Worm (Caenorhabditis elegans) whole organism, late embryonic: ENCODE measurements around the gene srh-10.

Experiments
- C08G9.2 ChIP-seq: sonication (generic microtip); optimal IDR thresholded peaks from 2 replicates; lab custom pipeline; 2016; ENCODE audit warnings: mild to moderate bottlenecking, missing genetic modification characterization, moderate library complexity, missing compliant biosample characterization
- C38D4.7 ChIP-seq: fragments of 200-800 bp; sonication (Bioruptor generic); optimal IDR thresholded peaks from 2 replicates; lab custom pipeline; 2018; ENCODE audit warnings: mild to moderate bottlenecking, missing genetic modification characterization, moderate library complexity, missing compliant biosample characterization
- F13H6.1 ChIP-seq: sonication (generic microtip); optimal IDR thresholded peaks from 2 replicates; lab custom pipeline; 2016; ENCODE audit warnings: missing genetic modification characterization, missing compliant biosample characterization
- K02D7.2 ChIP-seq: sonication (generic microtip); optimal IDR thresholded peaks from 2 replicates; lab custom pipeline; 2017; ENCODE audit warnings: mild to moderate bottlenecking, missing genetic modification characterization, missing compliant biosample characterization
- K09A11.1 ChIP-seq: sonication (generic microtip); optimal IDR thresholded peaks from 2 replicates; lab custom pipeline; 2017; ENCODE audit warnings: antibody characterized with exemption, mild to moderate bottlenecking, missing genetic modification characterization, missing compliant biosample characterization; ENCODE audit not compliant: insufficient read depth
- T23F11.4 ChIP-seq: fragments of 200-800 bp; sonication (Bioruptor generic); optimal IDR thresholded peaks from 2 replicates; lab custom pipeline; 2018; ENCODE audit warnings: mild to moderate bottlenecking, missing genetic modification characterization, missing compliant biosample characterization
- Y22D7AL.16 ChIP-seq: sonication (generic microtip); optimal IDR thresholded peaks from 2 replicates; lab custom pipeline; 2016; ENCODE audit warnings: missing genetic modification characterization, missing compliant biosample characterization
- ahr-1 ChIP-seq: sonication (generic microtip); optimal IDR thresholded peaks from 2 replicates; lab custom pipeline; 2016; ENCODE audit warnings: missing genetic modification characterization, missing compliant biosample characterization
- ama-1 ChIP-seq: fragments of 150-350 bp; optimal IDR thresholded peaks from 2 replicates; lab custom pipeline; 2014
- ceh-14 ChIP-seq: sonication (generic microtip); optimal IDR thresholded peaks from 2 replicates; lab custom pipeline; 2016; ENCODE audit warnings: missing genotype, missing genetic modification characterization, missing compliant biosample characterization
- ceh-18 ChIP-seq: sonication (generic microtip); optimal IDR thresholded peaks from 2 replicates; lab custom pipeline; 2016; ENCODE audit warnings: missing genetic modification characterization, missing compliant biosample characterization
- ceh-2 ChIP-seq: sonication (generic microtip); optimal IDR thresholded peaks from 2 replicates; lab custom pipeline; 2016; ENCODE audit warnings: missing genotype, missing genetic modification characterization, missing compliant biosample characterization
- ceh-30 ChIP-seq: fragments of 150-350 bp; optimal IDR thresholded peaks from 2 replicates; lab custom pipeline; 2014; ENCODE audit warnings: missing biosample characterization, missing genetic modification characterization
- ceh-31 ChIP-seq: sonication (generic microtip); optimal IDR thresholded peaks from 2 replicates; lab custom pipeline; 2016; ENCODE audit warnings: missing genetic modification characterization, missing compliant biosample characterization
- ceh-34 ChIP-seq: sonication (generic microtip); optimal IDR thresholded peaks from 2 replicates; lab custom pipeline; 2016; ENCODE audit warnings: mild to moderate bottlenecking, missing genetic modification characterization, missing compliant biosample characterization
- ceh-45 ChIP-seq: fragments of 200-800 bp; sonication (Bioruptor generic); IDR thresholded peaks from 2 replicates; pipeline ENCODE4 v1.3.6; 2022; ENCODE audit warnings: missing genetic modification reagents, missing genetic modification characterization, missing compliant biosample characterization
- ceh-48 ChIP-seq: sonication (generic microtip); optimal IDR thresholded peaks from 2 replicates; lab custom pipeline; 2016; ENCODE audit warnings: missing genetic modification characterization, inconsistent platforms, missing compliant biosample characterization
- ceh-9 ChIP-seq: sonication (generic microtip); optimal IDR thresholded peaks from 2 replicates; lab custom pipeline; 2016; ENCODE audit warnings: mild to moderate bottlenecking, missing genetic modification characterization, inconsistent platforms, missing compliant biosample characterization
- dmd-4 ChIP-seq: sonication (generic microtip); optimal IDR thresholded peaks from 2 replicates; lab custom pipeline; 2016; ENCODE audit warnings: borderline replicate concordance, missing genetic modification characterization, missing compliant biosample characterization
- dve-1 ChIP-seq: sonication (generic microtip); optimal IDR thresholded peaks from 2 replicates; lab custom pipeline; 2017; ENCODE audit warnings: antibody characterized with exemption, mild to moderate bottlenecking, missing genetic modification characterization, missing compliant biosample characterization
- elt-2 ChIP-seq: sonication (generic microtip); optimal IDR thresholded peaks from 2 replicates; lab custom pipeline; 2016; ENCODE audit warnings: missing genetic modification reagents, missing genetic modification characterization, missing compliant biosample characterization
- elt-4 ChIP-seq: sonication (generic microtip); optimal IDR thresholded peaks from 2 replicates; lab custom pipeline; 2016; ENCODE audit warnings: missing genetic modification characterization, missing compliant biosample characterization
- ets-4 ChIP-seq: sonication (generic microtip); optimal IDR thresholded peaks from 2 replicates; lab custom pipeline; 2016; ENCODE audit warnings: missing genetic modification characterization, missing compliant biosample characterization
- eyg-1 ChIP-seq: sonication (generic microtip); optimal IDR thresholded peaks from 2 replicates; lab custom pipeline; 2016; ENCODE audit warnings: missing genotype, missing genetic modification characterization, missing compliant biosample characterization
- fkh-6 ChIP-seq: sonication (generic microtip); optimal IDR thresholded peaks from 2 replicates; lab custom pipeline; 2016; ENCODE audit warnings: missing genetic modification characterization, missing compliant biosample characterization
- gmeb-2 ChIP-seq: sonication (generic microtip); optimal IDR thresholded peaks from 2 replicates; lab custom pipeline; 2016; ENCODE audit warnings: missing genetic modification characterization, inconsistent platforms, missing compliant biosample characterization
- hlh-13 ChIP-seq: fragments of 200-800 bp; sonication (Bioruptor generic); optimal IDR thresholded peaks from 2 replicates; lab custom pipeline; 2018; ENCODE audit warnings: mild to moderate bottlenecking, missing genetic modification characterization, missing compliant biosample characterization
- hlh-30 ChIP-seq: sonication (generic microtip); optimal IDR thresholded peaks from 2 replicates; lab custom pipeline; 2017; ENCODE audit warnings: antibody characterized with exemption, missing genetic modification characterization, missing compliant biosample characterization; ENCODE audit not compliant: insufficient read depth
- hlh-6 ChIP-seq: sonication (generic microtip); optimal IDR thresholded peaks from 2 replicates; lab custom pipeline; 2016; ENCODE audit warnings: missing genotype, missing genetic modification characterization, missing compliant biosample characterization
- lin-11 ChIP-seq: fragments of 200-800 bp; sonication (Bioruptor generic); optimal IDR thresholded peaks from 2 replicates; lab custom pipeline; 2018; ENCODE audit warnings: mild to moderate bottlenecking, missing genetic modification characterization, missing compliant biosample characterization
- madf-2 ChIP-seq: sonication (generic microtip); optimal IDR thresholded peaks from 2 replicates; lab custom pipeline; 2017; ENCODE audit warnings: missing genetic modification characterization, missing compliant biosample characterization
- nfya-1 ChIP-seq: sonication (generic microtip); optimal IDR thresholded peaks from 2 replicates; lab custom pipeline; 2017; ENCODE audit warnings: missing genetic modification characterization, mild to moderate bottlenecking, missing compliant biosample characterization, antibody characterized with exemption, moderate library complexity
- nhr-11 ChIP-seq: fragments of 150-350 bp; optimal IDR thresholded peaks from 2 replicates; lab custom pipeline; 2014; ENCODE audit warnings: missing biosample characterization, missing genetic modification characterization
- nhr-232 ChIP-seq: sonication (generic microtip); optimal IDR thresholded peaks from 2 replicates; lab custom pipeline; 2016; ENCODE audit warnings: missing genetic modification characterization, missing compliant biosample characterization
- odd-2 ChIP-seq: sonication (generic microtip); optimal IDR thresholded peaks from 2 replicates; lab custom pipeline; 2017; ENCODE audit warnings: antibody characterized with exemption, mild to moderate bottlenecking, missing genetic modification characterization, missing compliant biosample characterization
- pag-3 ChIP-seq: sonication (generic microtip); optimal IDR thresholded peaks from 2 replicates; lab custom pipeline; 2016; ENCODE audit warnings: missing compliant biosample characterization, missing genetic modification characterization, borderline replicate concordance
- pat-9 ChIP-seq: fragments of 200-800 bp; sonication (Bioruptor generic); optimal IDR thresholded peaks from 2 replicates; lab custom pipeline; 2018; ENCODE audit warnings: mild to moderate bottlenecking, missing genetic modification characterization, moderate library complexity, missing compliant biosample characterization
- pax-1 ChIP-seq: fragments of 150-350 bp; optimal IDR thresholded peaks from 2 replicates; lab custom pipeline; 2014; ENCODE audit warnings: missing biosample characterization, missing genetic modification characterization
- pha-4 ChIP-seq: fragments of 150-350 bp; optimal IDR thresholded peaks from 2 replicates; lab custom pipeline; 2018; ENCODE audit warnings: missing biosample characterization, missing genetic modification reagents, missing genetic modification characterization
- pros-1 ChIP-seq: fragments of 150-350 bp; optimal IDR thresholded peaks from 2 replicates; lab custom pipeline; 2014; ENCODE audit warnings: missing biosample characterization, missing genetic modification reagents, missing genetic modification characterization
- ref-2 ChIP-seq: sonication (generic microtip); optimal IDR thresholded peaks from 2 replicates; lab custom pipeline; 2016; ENCODE audit warnings: missing genetic modification characterization, missing compliant biosample characterization
- rnt-1 ChIP-seq: sonication (generic microtip); optimal IDR thresholded peaks from 2 replicates; lab custom pipeline; 2016; ENCODE audit warnings: missing genetic modification characterization, missing compliant biosample characterization
- sdc-2 ChIP-seq: sonication (generic microtip); optimal IDR thresholded peaks from 2 replicates; lab custom pipeline; 2016; ENCODE audit warnings: missing genotype, missing genetic modification characterization, missing compliant biosample characterization
- sox-2 ChIP-seq: fragments of 200-800 bp; sonication (Bioruptor generic); IDR thresholded peaks from 2 replicates; pipeline ENCODE4 v1.3.6; 2022; ENCODE audit warnings: missing genetic modification reagents, missing genetic modification characterization, missing compliant biosample characterization
- syd-9 ChIP-seq: sonication (generic microtip); optimal IDR thresholded peaks from 2 replicates; lab custom pipeline; 2016; ENCODE audit warnings: mild to moderate bottlenecking, missing genetic modification characterization, moderate library complexity, missing compliant biosample characterization
- tbx-2 ChIP-seq: sonication (generic microtip); optimal IDR thresholded peaks from 2 replicates; lab custom pipeline; 2016; ENCODE audit warnings: missing genetic modification characterization, missing compliant biosample characterization
- tbx-7 ChIP-seq: sonication (generic microtip); optimal IDR thresholded peaks from 2 replicates; lab custom pipeline; 2016; ENCODE audit warnings: missing genotype, missing genetic modification characterization, missing compliant biosample characterization
- ttx-3 ChIP-seq: sonication (generic microtip); optimal IDR thresholded peaks from 2 replicates; lab custom pipeline; 2016; ENCODE audit warnings: missing genetic modification reagents, missing genetic modification characterization, missing compliant biosample characterization
- unc-42 ChIP-seq: sonication (generic microtip); optimal IDR thresholded peaks from 2 replicates; lab custom pipeline; 2016; ENCODE audit warnings: missing genotype, missing genetic modification characterization, missing compliant biosample characterization
- unc-55 ChIP-seq: sonication (generic microtip); optimal IDR thresholded peaks from 2 replicates; lab custom pipeline; 2017; ENCODE audit warnings: missing biosample characterization, missing genetic modification reagents, missing genetic modification characterization

The srh-10 gene

ce11 chrV:6053188-6053687, 13.7 kb downstream of the srh-10 start, which contains the start of gene seip-1:
seip-1 (minus strand) TSS chrV:6053238.
- TF ChIP-seq fkh-6 (tag; lab: Kevin White, UChicago): no peak
- TF ChIP-seq C08G9.2 (tag; lab: Kevin White, UChicago): no peak
- TF ChIP-seq Y22D7AL.16: no peak
- TF ChIP-seq ceh-14: peak; percentile 79
- no peak for TF ChIP-seq elt-4 (tag; lab: Kevin White, UChicago)
- no peak for TF ChIP-seq hlh-6 (tag; lab: Kevin White, UChicago)
- no peak for TF ChIP-seq pha-4
- no peak for TF ChIP-seq sdc-2
- TF ChIP-seq ets-4 (tag; lab: Kevin White, UChicago): no peak
- no peak for TF ChIP-seq F13H6.1 (tag; lab: Kevin White, UChicago)
- TF ChIP-seq tbx-2 (tag; lab: Kevin White, UChicago): peak; percentile 65
- no peak for TF ChIP-seq ceh-9 (tag; lab: Kevin White, UChicago)
- peak; percentile 2 for TF ChIP-seq K09A11.1
- TF ChIP-seq ama-1 (lab: Kevin White, UChicago): no peak
- peak; percentile 67 for TF ChIP-seq dve-1 (tag; lab: Kevin White, UChicago)
- no peak for TF ChIP-seq dmd-4
- peak; percentile 87 for TF ChIP-seq ceh-31
- no peak for TF ChIP-seq nhr-11 (tag; lab: Kevin White, UChicago)
- TF ChIP-seq tbx-7 (tag; lab: Kevin White, UChicago): no peak
- TF ChIP-seq pros-1: peak; percentile 46
- no peak for TF ChIP-seq lin-11 (tag; lab: Kevin White, UChicago)
- TF ChIP-seq unc-55 (GFP tag; lab: Kevin White, UChicago): peak; percentile 92
- peak; percentile 27 for TF ChIP-seq madf-2
- TF ChIP-seq rnt-1 (tag; lab: Kevin White, UChicago): peak; percentile 38
- TF ChIP-seq ceh-45 (GFP tag; lab: Robert Waterston, UW): no peak
- peak; percentile 76 for TF ChIP-seq unc-42 (tag; lab: Kevin White, UChicago)
- peak; percentile 28 for TF ChIP-seq ceh-2 (tag; lab: Kevin White, UChicago)
- TF ChIP-seq ceh-34: peak; percentile 70
- TF ChIP-seq T23F11.4 (GFP tag; lab: Kevin White, UChicago): no peak
- TF ChIP-seq hlh-30 (tag; lab: Kevin White, UChicago): peak; percentile 63
- TF ChIP-seq hlh-13 (GFP tag; lab: Kevin White, UChicago): no peak
- no peak for TF ChIP-seq K02D7.2 (tag; lab: Kevin White, UChicago)
- TF ChIP-seq ahr-1 (tag; lab: Kevin White, UChicago): no peak
- peak; percentile 46 for TF ChIP-seq ref-2 (tag; lab: Kevin White, UChicago)
- TF ChIP-seq elt-2 (tag; lab: Kevin White, UChicago): peak; percentile 39
- TF ChIP-seq nfya-1: peak; percentile 88
- peak; percentile 44 for TF ChIP-seq ceh-18
- no peak for TF ChIP-seq syd-9 (tag; lab: Kevin White, UChicago)
- TF ChIP-seq ceh-48 (tag; lab: Kevin White, UChicago): peak; percentile 40
- TF ChIP-seq pag-3 (tag; lab: Kevin White, UChicago): no peak
- TF ChIP-seq ttx-3 (tag; lab: Kevin White, UChicago): no peak
- no peak for TF ChIP-seq pat-9
- no peak for TF ChIP-seq odd-2 (tag; lab: Kevin White, UChicago)
- peak; percentile 40; the same call in 1 of the 2 replicates for TF ChIP-seq sox-2
- TF ChIP-seq pax-1 (tag; lab: Kevin White, UChicago): peak; percentile 77
- peak; percentile 42 for TF ChIP-seq ceh-30 (tag; lab: Kevin White, UChicago)
- no peak for TF ChIP-seq eyg-1
- TF ChIP-seq gmeb-2 (tag; lab: Kevin White, UChicago): no peak
- no peak for TF ChIP-seq C38D4.7 (GFP tag; lab: Kevin White, UChicago)
- TF ChIP-seq nhr-232 (tag; lab: Kevin White, UChicago): no peak
